Worm (Caenorhabditis elegans) whole organism, L4 larva: ENCODE data around the gene wrt-1.

Experiments
- F26F4.8 ChIP-seq: fragments of 200-800 bp; sonication (Bioruptor generic); conservative IDR thresholded peaks from 2 replicates; pipeline ENCODE4 v1.3.6; 2022; ENCODE audit warnings: missing genetic modification characterization, missing compliant biosample characterization
- F37D6.2 ChIP-seq: sonication (generic microtip); optimal IDR thresholded peaks from 2 replicates; lab custom pipeline; 2016; ENCODE audit warnings: mild to moderate bottlenecking, missing genetic modification characterization, missing compliant biosample characterization
- F49E8.2 ChIP-seq: sonication (generic microtip); optimal IDR thresholded peaks from 2 replicates; lab custom pipeline; 2016; ENCODE audit warnings: missing compliant biosample characterization, mild to moderate bottlenecking, missing genetic modification characterization, borderline replicate concordance
- T20F7.1 ChIP-seq: fragments of 200-800 bp; sonication (Bioruptor generic); optimal IDR thresholded peaks from 2 replicates; lab custom pipeline; 2018; ENCODE audit warnings: mild to moderate bottlenecking, missing genetic modification characterization, missing compliant biosample characterization
- T26A8.4 ChIP-seq: fragments of 200-800 bp; sonication (Bioruptor generic); IDR thresholded peaks from 2 replicates; pipeline ENCODE4 v1.3.6; 2022; ENCODE audit warnings: missing genetic modification characterization, missing compliant biosample characterization
- Y5F2A.4 ChIP-seq: fragments of 200-800 bp; sonication (Bioruptor generic); optimal IDR thresholded peaks from 2 replicates; lab custom pipeline; 2018; ENCODE audit warnings: mild to moderate bottlenecking, missing genetic modification characterization, missing compliant biosample characterization
- ZK337.2 ChIP-seq: fragments of 200-800 bp; sonication (Bioruptor generic); IDR thresholded peaks from 2 replicates; pipeline ENCODE4 v1.3.6; 2022; ENCODE audit warnings: missing genetic modification reagents, missing genetic modification characterization, missing compliant biosample characterization
- ZK546.5 ChIP-seq, 2 experiments: sonication (generic microtip); optimal IDR thresholded peaks; 2 replicates each; lab custom pipeline; 2017; ENCODE audit warnings: missing biosample characterization in 2 of 2, missing genetic modification characterization in 2 of 2
- aha-1 ChIP-seq: fragments of 150-350 bp; peaks from one replicate; lab custom pipeline; 2014; ENCODE audit warnings: missing biosample characterization, missing genetic modification characterization
- ama-1 ChIP-seq: fragments of 150-350 bp; optimal IDR thresholded peaks from 2 replicates; lab custom pipeline; 2014; ENCODE audit warnings: inconsistent platforms, mixed read lengths
- ceh-44 ChIP-seq: fragments of 200-800 bp; sonication (Bioruptor generic); IDR thresholded peaks from 2 replicates; pipeline ENCODE4 v1.3.6; 2022; ENCODE audit warnings: missing genetic modification reagents, missing genetic modification characterization, missing compliant biosample characterization
- ceh-62 ChIP-seq: sonication (generic microtip); optimal IDR thresholded peaks from 2 replicates; lab custom pipeline; 2017; ENCODE audit warnings: missing biosample characterization, missing genetic modification characterization
- ceh-82 ChIP-seq: sonication (generic microtip); optimal IDR thresholded peaks from 2 replicates; lab custom pipeline; 2017; ENCODE audit warnings: missing biosample characterization, missing genetic modification characterization
- ces-1 ChIP-seq: fragments of 150-350 bp; sonication (generic microtip); optimal IDR thresholded peaks from 4 replicates; lab custom pipeline; 2014; ENCODE audit warnings: missing biosample characterization, missing genetic modification reagents, missing genetic modification characterization
- cey-2 ChIP-seq: sonication (generic microtip); optimal IDR thresholded peaks from 3 replicates; lab custom pipeline; 2017; ENCODE audit warnings: missing genetic modification characterization, mild to moderate bottlenecking, missing compliant biosample characterization, antibody characterized with exemption, borderline replicate concordance; ENCODE audit not compliant: insufficient read depth
- ctbp-1 ChIP-seq: fragments of 200-800 bp; sonication (Bioruptor generic); IDR thresholded peaks from 2 replicates; pipeline ENCODE4 v1.3.6; 2022; ENCODE audit warnings: missing genetic modification reagents, missing genetic modification characterization, missing compliant biosample characterization
- daf-19 ChIP-seq: fragments of 200-800 bp; sonication (Bioruptor generic); conservative IDR thresholded peaks from 2 replicates; pipeline ENCODE4 v1.3.6; 2022; ENCODE audit warnings: missing genetic modification characterization, missing compliant biosample characterization
- daf-8 ChIP-seq: fragments of 200-800 bp; sonication (Bioruptor generic); IDR thresholded peaks from 2 replicates; pipeline ENCODE4 v1.3.6; 2022; ENCODE audit warnings: missing genetic modification characterization, missing compliant biosample characterization
- dmd-6 ChIP-seq: fragments of 200-800 bp; sonication (Bioruptor generic); IDR thresholded peaks from 2 replicates; pipeline ENCODE4 v1.3.6; 2022; ENCODE audit warnings: missing genetic modification reagents, missing genetic modification characterization, missing compliant biosample characterization
- dmd-8 ChIP-seq: fragments of 200-800 bp; sonication (Bioruptor generic); IDR thresholded peaks from 2 replicates; pipeline ENCODE4 v1.3.6; 2022; ENCODE audit warnings: missing genetic modification characterization, missing compliant biosample characterization
- dmd-9 ChIP-seq: fragments of 200-800 bp; sonication (Bioruptor generic); IDR thresholded peaks from 2 replicates; pipeline ENCODE4 v1.3.6; 2022; ENCODE audit warnings: missing genetic modification reagents, missing genetic modification characterization, missing compliant biosample characterization
- egl-43 ChIP-seq: fragments of 200-800 bp; sonication (Bioruptor generic); IDR thresholded peaks from 2 replicates; pipeline ENCODE4 v1.3.6; 2022; ENCODE audit warnings: missing genetic modification reagents, missing genetic modification characterization, missing compliant biosample characterization
- fkh-10 ChIP-seq: fragments of 150-350 bp; optimal IDR thresholded peaks from 2 replicates; lab custom pipeline; 2014; ENCODE audit warnings: missing biosample characterization, missing genetic modification reagents, missing genetic modification characterization
- fos-1 ChIP-seq: fragments of 150-350 bp; optimal IDR thresholded peaks from 2 replicates; lab custom pipeline; 2014; ENCODE audit warnings: missing biosample characterization, missing genetic modification characterization
- gei-8 ChIP-seq: fragments of 200-800 bp; sonication (Bioruptor generic); optimal IDR thresholded peaks from 2 replicates; lab custom pipeline; 2018; ENCODE audit warnings: mild to moderate bottlenecking, missing genetic modification characterization, missing compliant biosample characterization
- hif-1 ChIP-seq, 2 experiments: sonication (generic microtip); optimal IDR thresholded peaks; 2 replicates each; lab custom pipeline; 2016 to 2017; ENCODE audit warnings: missing compliant biosample characterization in 2 of 2, missing genetic modification characterization in 2 of 2, missing genetic modification reagents in 2 of 2, missing genotype in 2 of 2, mild to moderate bottlenecking in 1 of 2
- hmg-1.1 ChIP-seq: fragments of 200-800 bp; sonication (Bioruptor generic); IDR thresholded peaks from 2 replicates; pipeline ENCODE4 v1.3.6; 2022; ENCODE audit warnings: missing genetic modification reagents, missing genetic modification characterization, missing compliant biosample characterization
- jun-1 ChIP-seq: fragments of 150-350 bp; optimal IDR thresholded peaks from 2 replicates; lab custom pipeline; 2014; ENCODE audit warnings: missing biosample characterization, missing genetic modification reagents, missing genetic modification characterization
- lin-1 ChIP-seq: fragments of 200-800 bp; sonication (Bioruptor generic); IDR thresholded peaks from 2 replicates; pipeline ENCODE4 v1.3.6; 2022; ENCODE audit warnings: missing genetic modification reagents, missing genetic modification characterization, missing compliant biosample characterization
- lin-15B ChIP-seq: fragments of 150-350 bp; sonication (generic microtip); optimal IDR thresholded peaks from 3 replicates; lab custom pipeline; 2014; ENCODE audit warnings: missing biosample characterization, missing genetic modification characterization
- lin-29 ChIP-seq: fragments of 200-800 bp; sonication (Bioruptor generic); IDR thresholded peaks from 2 replicates; pipeline ENCODE4 v1.3.6; 2022; ENCODE audit warnings: missing genetic modification reagents, missing genetic modification characterization, missing compliant biosample characterization
- lin-38 ChIP-seq: fragments of 200-800 bp; sonication (Bioruptor generic); IDR thresholded peaks from 2 replicates; pipeline ENCODE4 v1.3.6; 2022; ENCODE audit warnings: missing genetic modification reagents, missing genetic modification characterization, missing compliant biosample characterization
- lin-39 ChIP-seq: fragments of 150-350 bp; optimal IDR thresholded peaks from 2 replicates; lab custom pipeline; 2014; ENCODE audit warnings: missing biosample characterization, missing genetic modification reagents, missing genetic modification characterization
- madf-9 ChIP-seq: fragments of 200-800 bp; sonication (Bioruptor generic); conservative IDR thresholded peaks from 2 replicates; pipeline ENCODE4 v1.3.6; 2022; ENCODE audit warnings: missing genetic modification reagents, missing genetic modification characterization, missing compliant biosample characterization
- mdl-1 ChIP-seq, 2 experiments: fragments of 150-350 bp in 1 of 2; sonication (generic microtip) in 1 of 2; optimal IDR thresholded peaks; 2 replicates each; lab custom pipeline; 2014 to 2017; ENCODE audit warnings: missing biosample characterization in 2 of 2, missing genetic modification characterization in 2 of 2
- mdt-29 ChIP-seq: fragments of 200-800 bp; sonication (Bioruptor generic); IDR thresholded peaks from 2 replicates; pipeline ENCODE4 v1.3.6; 2022; ENCODE audit warnings: missing genetic modification reagents, missing genetic modification characterization, missing compliant biosample characterization
- mxl-3 ChIP-seq: fragments of 200-800 bp; sonication (Bioruptor generic); optimal IDR thresholded peaks from 2 replicates; lab custom pipeline; 2018; ENCODE audit warnings: mild to moderate bottlenecking, missing genetic modification characterization, missing compliant biosample characterization
- nhr-111 ChIP-seq: fragments of 200-800 bp; sonication (Bioruptor generic); optimal IDR thresholded peaks from 2 replicates; lab custom pipeline; 2018; ENCODE audit warnings: mild to moderate bottlenecking, missing genetic modification characterization, missing compliant biosample characterization
- nhr-237 ChIP-seq: sonication (generic microtip); optimal IDR thresholded peaks from 2 replicates; lab custom pipeline; 2017; ENCODE audit warnings: missing biosample characterization, missing genetic modification characterization
- nhr-42 ChIP-seq: fragments of 200-800 bp; sonication (Bioruptor generic); IDR thresholded peaks from 2 replicates; pipeline ENCODE4 v1.3.6; 2022; ENCODE audit warnings: missing genetic modification characterization, missing compliant biosample characterization
- nhr-6 ChIP-seq: fragments of 150-350 bp; optimal IDR thresholded peaks from 2 replicates; lab custom pipeline; 2014; ENCODE audit warnings: missing biosample characterization, missing genetic modification characterization
- rbr-2 ChIP-seq: sonication (generic microtip); optimal IDR thresholded peaks from 2 replicates; lab custom pipeline; 2016; ENCODE audit warnings: missing genotype, missing genetic modification characterization, missing compliant biosample characterization
- set-16 ChIP-seq: fragments of 200-800 bp; sonication (Bioruptor generic); IDR thresholded peaks from 2 replicates; pipeline ENCODE4 v1.3.6; 2022; ENCODE audit warnings: missing genetic modification reagents, missing genetic modification characterization, missing compliant biosample characterization
- snpc-4 ChIP-seq: fragments of 150-350 bp; optimal IDR thresholded peaks from 2 replicates; lab custom pipeline; 2014; ENCODE audit warnings: missing biosample characterization, missing genetic modification characterization
- tra-1 ChIP-seq: fragments of 200-800 bp; sonication (Bioruptor generic); IDR thresholded peaks from 2 replicates; pipeline ENCODE4 v1.3.6; 2022; ENCODE audit warnings: missing genetic modification reagents, missing genetic modification characterization, missing compliant biosample characterization
- unc-130 ChIP-seq: sonication (generic microtip); optimal IDR thresholded peaks from 2 replicates; lab custom pipeline; 2016; ENCODE audit warnings: missing genetic modification reagents, missing genetic modification characterization, missing compliant biosample characterization
- unc-39 ChIP-seq: sonication (generic microtip); optimal IDR thresholded peaks from 2 replicates; lab custom pipeline; 2017; ENCODE audit warnings: missing biosample characterization, missing genetic modification characterization
- vab-7 ChIP-seq: fragments of 200-800 bp; sonication (Bioruptor generic); IDR thresholded peaks from 2 replicates; pipeline ENCODE4 v1.3.6; 2022; ENCODE audit warnings: missing genetic modification reagents, missing genetic modification characterization, missing compliant biosample characterization
- zfp-2 ChIP-seq: sonication (generic microtip); optimal IDR thresholded peaks from 2 replicates; lab custom pipeline; 2016; ENCODE audit warnings: mild to moderate bottlenecking, missing genetic modification characterization, missing compliant biosample characterization
- zfp-3 ChIP-seq: fragments of 200-800 bp; sonication (Bioruptor generic); conservative IDR thresholded peaks from 2 replicates; pipeline ENCODE4 v1.3.6; 2022; ENCODE audit warnings: missing genetic modification reagents, missing genetic modification characterization, missing compliant biosample characterization
- zip-11 ChIP-seq: fragments of 200-800 bp; sonication (Bioruptor generic); IDR thresholded peaks from 2 replicates; pipeline ENCODE4 v1.3.6; 2022; ENCODE audit warnings: missing genetic modification characterization, missing compliant biosample characterization
- ztf-7 ChIP-seq: fragments of 150-350 bp; optimal IDR thresholded peaks from 2 replicates; lab custom pipeline; 2014; ENCODE audit warnings: missing biosample characterization, missing genetic modification characterization

wrt-1 gene

DNA sequence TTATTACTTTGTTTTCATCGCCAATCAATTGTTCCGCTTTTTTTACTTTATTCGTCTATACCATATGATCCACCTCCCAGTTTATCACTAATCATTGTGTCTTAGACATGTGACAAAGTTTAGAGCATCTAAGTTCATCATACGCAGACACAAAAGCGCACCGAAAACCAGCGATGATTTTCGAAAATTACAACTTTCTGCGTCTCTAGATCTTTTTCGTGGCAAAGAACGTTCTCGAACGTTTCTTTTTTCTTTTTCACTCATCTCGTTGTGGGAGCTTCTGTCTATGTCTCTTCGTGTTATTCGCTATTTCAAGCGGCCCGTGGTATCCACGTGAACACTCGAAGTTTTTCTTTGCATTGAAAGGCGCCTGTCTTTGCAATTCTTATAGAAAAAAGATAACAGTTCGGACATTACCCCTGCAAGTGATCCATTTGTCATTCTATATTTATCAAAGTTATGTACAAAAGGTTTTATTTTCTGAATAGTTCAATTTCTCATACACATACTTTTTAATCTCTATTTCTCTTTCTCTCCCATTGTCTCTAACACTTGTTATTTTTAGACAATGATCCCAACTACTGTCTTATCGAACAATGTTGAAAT lies 1.6 kb upstream of the wrt-1 start, which contains the start of gene ZK1290.5 (continued):
- TF ChIP-seq ztf-7 (tag; lab: Kevin White, UChicago) (peak; percentile 37), fos-1 (tag; lab: Kevin White, UChicago) (peak; percentile 34), ceh-62 (tag; lab: Kevin White, UChicago) (no peak), egl-43 (GFP tag; lab: Robert Waterston, UW) (no peak), nhr-111 (GFP tag; lab: Kevin White, UChicago) (no peak), ZK337.2 (GFP tag; lab: Robert Waterston, UW) (no peak), daf-19 (GFP tag; lab: Robert Waterston, UW) (no peak), mdl-1 (tag; optimal IDR thresholded peaks at IDR 0.05; lab: Kevin White, UChicago) (peak; percentile 43 to 95), ceh-82 (no peak), ceh-44 (GFP tag; lab: Robert Waterston, UW) (no peak), aha-1 (peak; percentile 96), mdt-29 (peak; percentile 96), unc-39 (tag; lab: Kevin White, UChicago) (no peak), zip-11 (GFP tag; lab: Robert Waterston, UW) (no peak), lin-29 (GFP tag; lab: Robert Waterston, UW) (no peak), dmd-8 (GFP tag; lab: Robert Waterston, UW) (no peak), ZK546.5 (tag; optimal IDR thresholded peaks at IDR 0.05; lab: Kevin White, UChicago) (no peak), hmg-1.1 (peak; percentile 62), F49E8.2 (tag; lab: Kevin White, UChicago) (no peak), dmd-9 (GFP tag; lab: Robert Waterston, UW) (no peak), dmd-6 (GFP tag; lab: Robert Waterston, UW) (peak; percentile 99), madf-9 (GFP tag; lab: Robert Waterston, UW) (peak; percentile 48; the same call in 1 of the 2 replicates), T26A8.4 (GFP tag; lab: Robert Waterston, UW) (peak; percentile 71), ces-1 (GFP tag; lab: Kevin White, UChicago) (no peak), nhr-237 (tag; lab: Kevin White, UChicago) (no peak), ama-1 (no peak), gei-8 (peak; percentile 96), T20F7.1 (peak; percentile 84), hif-1 (tag; optimal IDR thresholded peaks at IDR 0.05; lab: Kevin White, UChicago) (peak in 1 of 2 experiments; percentile 69), lin-15B (tag; lab: Kevin White, UChicago) (no peak), set-16 (peak; percentile 36; the same call in 1 of the 2 replicates), nhr-42 (GFP tag; lab: Robert Waterston, UW) (no peak), F37D6.2 (tag; lab: Kevin White, UChicago) (no peak), ctbp-1 (GFP tag; lab: Robert Waterston, UW) (peak; percentile 75), Y5F2A.4 (GFP tag; lab: Kevin White, UChicago) (no peak), lin-38 (GFP tag; lab: Robert Waterston, UW) (no peak), zfp-2 (tag; lab: Kevin White, UChicago) (no peak), fkh-10 (GFP tag; lab: Kevin White, UChicago) (no peak), cey-2 (peak; percentile 72), lin-39 (tag; lab: Kevin White, UChicago) (no peak), unc-130 (no peak), rbr-2 (tag; lab: Kevin White, UChicago) (peak; percentile 67), F26F4.8 (no peak), jun-1 (tag; lab: Kevin White, UChicago) (no peak), tra-1 (peak; percentile 96), snpc-4 (tag; lab: Kevin White, UChicago) (no peak), vab-7 (GFP tag; lab: Robert Waterston, UW) (no peak), mxl-3 (GFP tag; lab: Kevin White, UChicago) (peak; percentile 52), nhr-6 (tag; lab: Kevin White, UChicago) (no peak), lin-1 (GFP tag; lab: Robert Waterston, UW) (peak; percentile 87), zfp-3 (GFP tag; lab: Robert Waterston, UW) (peak; percentile 83), daf-8 (GFP tag; lab: Robert Waterston, UW) (no peak)
